Worm (Caenorhabditis elegans) whole organism, L4/young adult: ENCODE results near the gene C02F12.5.

Experiments
- dao-5 ChIP-seq: sonication (generic microtip); optimal IDR thresholded peaks from 2 replicates; lab custom pipeline; 2016; ENCODE audit warnings: missing genotype, missing genetic modification characterization, moderate library complexity, missing compliant biosample characterization
- him-1 ChIP-seq: sonication (generic microtip); optimal IDR thresholded peaks from 2 replicates; lab custom pipeline; 2016; ENCODE audit warnings: missing genotype, missing genetic modification reagents, missing genetic modification characterization, missing compliant biosample characterization

DNA sequence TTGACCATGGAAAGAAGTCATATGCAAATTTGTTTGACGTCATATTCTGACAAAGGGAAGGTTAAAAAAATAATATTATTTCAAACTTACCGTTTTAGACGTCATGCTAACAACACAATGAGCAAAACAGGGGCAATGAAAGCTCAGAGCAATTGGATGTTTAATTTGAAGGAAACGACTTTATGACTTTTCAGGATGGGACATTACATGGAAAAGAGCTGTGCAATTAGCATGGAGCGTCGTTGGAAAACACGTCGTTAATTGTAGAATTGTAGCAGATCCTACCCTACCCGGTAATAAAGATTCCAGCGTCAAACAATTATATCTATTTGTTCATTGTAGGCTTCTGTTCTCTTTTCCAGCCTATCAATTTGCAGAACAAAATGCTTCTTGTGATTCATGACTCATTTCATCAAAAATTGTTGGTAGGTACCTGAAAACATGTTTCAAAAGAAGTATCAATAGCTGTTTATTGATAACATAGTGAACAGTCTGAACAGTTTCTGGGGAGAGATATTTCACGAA lies 1.7 kb upstream of the C02F12.5 start, which contains the start of gene ceh-63:
- TF ChIP-seq him-1 (tag; lab: Kevin White, UChicago): no peak
- no peak for TF ChIP-seq dao-5 (tag; lab: Kevin White, UChicago)
